Fruit fly (Drosophila melanogaster): ENCODE data around the gene CG18577.

dm6 chr3R:11236041-11236440, 40.1 kb downstream of the CG18577 start, which contains the start of gene CG31441:
- TF ChIP-seq CG10669 (GFP tag; optimal IDR thresholded peaks at IDR 0.05) (no peak), Sox14 (GFP tag; optimal IDR thresholded peaks at IDR 0.05) (no peak), Lpt (GFP tag; optimal IDR thresholded peaks at IDR 0.05) (no peak), ss (GFP tag; optimal IDR thresholded peaks at IDR 0.05) (no peak), vri (GFP tag; optimal IDR thresholded peaks at IDR 0.05) (no peak), lz (GFP tag; optimal IDR thresholded peaks at IDR 0.05) (no peak), Blimp-1 (GFP tag; optimal IDR thresholded peaks at IDR 0.05) (no peak)

Data from whole organism, prepupa.